Fruit fly (Drosophila melanogaster) whole organism: ENCODE measurements around the gene CG5910.

Experiments
- Dll ChIP-seq: fragments of >200 bp; optimal IDR thresholded peaks from 2 replicates; lab custom pipeline; 2017
- pan ChIP-seq: fragments of >200 bp; optimal IDR thresholded peaks from 2 replicates; lab custom pipeline; 2017
- psq ChIP-seq: fragments of >200 bp; optimal IDR thresholded peaks from 2 replicates; lab custom pipeline; 2017

dm6 chr3L:20467433-20467832 lies 25.2 kb downstream of the CG5910 start:
- TF ChIP-seq Dll (lab: Kevin White, UChicago) (no peak), psq (lab: Kevin White, UChicago) (no peak), pan (no peak)
